Worm (Caenorhabditis elegans): Measurements from ENCODE around the gene F20B6.10.

The F20B6.10 gene

DNA sequence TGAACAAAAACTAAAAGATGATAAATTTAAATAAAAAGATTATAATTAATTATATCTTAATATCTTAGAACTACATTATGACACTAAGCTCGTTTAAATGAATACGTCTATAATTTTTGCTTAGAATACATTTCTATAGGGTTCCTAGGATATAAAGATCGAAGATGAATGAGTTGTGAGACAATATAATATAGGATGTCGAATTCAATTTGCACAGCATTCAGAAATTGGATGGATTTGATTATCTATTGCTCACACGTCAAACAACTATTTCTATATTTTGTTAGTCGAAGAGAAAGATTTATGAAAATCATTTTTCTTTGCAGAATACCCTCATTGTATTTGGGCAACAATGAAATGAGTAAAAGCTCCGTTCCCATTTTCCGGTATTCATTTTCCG, 22.0 kb upstream of the F20B6.10 start:
- TF ChIP-seq unc-86 (tag; optimal IDR thresholded peaks at IDR 0.05) (no peak), nhr-232 (tag; optimal IDR thresholded peaks at IDR 0.05) (no peak), K02D7.2 (tag; optimal IDR thresholded peaks at IDR 0.05) (no peak), ceh-34 (tag; optimal IDR thresholded peaks at IDR 0.05) (no peak), ztf-16 (tag; optimal IDR thresholded peaks at IDR 0.05) (no peak), unc-42 (tag; optimal IDR thresholded peaks at IDR 0.05) (peak; percentile 59), Y22D7AL.16 (tag; optimal IDR thresholded peaks at IDR 0.05) (no peak), fkh-10 (GFP tag; optimal IDR thresholded peaks at IDR 0.05) (no peak), ceh-19 (GFP tag; optimal IDR thresholded peaks at IDR 0.05) (no peak)

DNA sequence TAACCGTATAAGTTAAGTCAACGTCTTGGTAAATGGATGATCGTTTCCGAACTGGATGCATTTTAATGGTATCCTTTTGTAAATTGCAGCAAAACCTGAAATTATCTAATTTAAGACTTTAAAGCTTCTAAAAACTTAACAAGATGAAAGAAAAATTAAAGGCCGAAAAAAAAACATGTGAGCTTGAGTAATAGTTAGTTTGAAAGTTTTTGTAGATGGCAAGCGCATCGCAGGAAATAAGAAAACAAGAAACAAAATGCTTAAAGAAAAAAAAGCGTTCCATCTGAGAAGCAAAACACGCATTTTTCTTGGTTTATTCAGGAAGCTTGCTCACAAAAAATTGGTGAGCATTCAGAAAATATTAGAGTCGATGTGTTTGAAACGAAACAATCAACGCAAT, 18.8 kb upstream of the F20B6.10 start, which contains the start of gene rab-37:
rab-37 (minus strand) TSS at position 101 of the 400 bp plus-strand sequence.
- TF ChIP-seq madf-2 (tag; optimal IDR thresholded peaks at IDR 0.05) (no peak), ttx-3 (tag; optimal IDR thresholded peaks at IDR 0.05) (no peak), che-1 (tag; optimal IDR thresholded peaks at IDR 0.05) (no peak), fkh-10 (GFP tag; optimal IDR thresholded peaks at IDR 0.05) (no peak), lin-11 (tag; optimal IDR thresholded peaks at IDR 0.05) (no peak), nfya-1 (tag; optimal IDR thresholded peaks at IDR 0.05) (no peak), lim-6 (tag; optimal IDR thresholded peaks at IDR 0.05) (no peak), K02D7.2 (tag; optimal IDR thresholded peaks at IDR 0.05) (no peak), pha-2 (tag; optimal IDR thresholded peaks at IDR 0.05) (no peak), pqm-1 (tag; optimal IDR thresholded peaks at IDR 0.05) (no peak), tbx-2 (tag; optimal IDR thresholded peaks at IDR 0.05) (no peak), pag-3 (tag; optimal IDR thresholded peaks at IDR 0.05; ENCODE audit: borderline replicate concordance) (no peak), npax-4 (tag; optimal IDR thresholded peaks at IDR 0.05) (no peak), K09A11.1 (tag; optimal IDR thresholded peaks at IDR 0.05; ENCODE audit: insufficient read depth) (no peak), sox-4 (tag; optimal IDR thresholded peaks at IDR 0.05) (no peak), unc-55 (GFP tag; optimal IDR thresholded peaks at IDR 0.05) (no peak), syd-9 (tag; optimal IDR thresholded peaks at IDR 0.05) (no peak), mec-3 (tag; optimal IDR thresholded peaks at IDR 0.05; ENCODE audit: borderline replicate concordance) (no peak), ahr-1 (tag; optimal IDR thresholded peaks at IDR 0.05) (no peak)

DNA sequence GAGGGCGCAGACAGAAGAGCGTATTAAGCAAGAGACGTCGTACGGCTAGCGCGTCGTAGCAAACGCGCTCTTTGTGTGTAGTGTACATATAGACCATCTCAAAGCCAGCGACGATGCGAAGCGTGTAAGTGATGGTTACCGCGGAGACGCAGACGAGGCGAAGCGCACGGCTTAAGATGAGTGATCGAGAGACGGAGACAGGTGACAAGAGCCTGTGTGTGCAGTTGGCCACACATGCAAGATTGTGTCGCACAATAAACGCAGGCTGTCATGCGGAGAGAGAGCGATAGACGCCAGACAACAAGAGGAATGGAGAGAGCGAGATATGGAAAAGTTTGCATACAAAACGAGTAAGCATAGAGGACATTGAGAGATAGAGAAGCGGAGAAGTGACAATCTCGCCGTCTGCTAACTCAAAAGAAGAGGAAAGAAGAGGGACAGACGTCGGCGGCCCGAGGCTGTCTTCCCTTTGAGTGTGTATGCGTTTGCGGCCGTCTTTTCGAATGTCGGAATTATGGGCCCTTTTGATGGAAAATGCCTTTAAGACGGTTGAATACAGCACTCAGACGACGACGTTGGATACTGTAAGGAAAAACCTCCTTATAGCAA, 5.9 kb upstream of the F20B6.10 start:
- TF ChIP-seq K09A11.1 (tag; optimal IDR thresholded peaks at IDR 0.05; ENCODE audit: insufficient read depth): no peak
- peak; percentile 68 for TF ChIP-seq ceh-34 (tag; optimal IDR thresholded peaks at IDR 0.05)
- TF ChIP-seq ama-1 (optimal IDR thresholded peaks at IDR 0.05): peak; percentile 83
- TF ChIP-seq pros-1 (tag; optimal IDR thresholded peaks at IDR 0.05): peak; percentile 71
- TF ChIP-seq ceh-2 (tag; optimal IDR thresholded peaks at IDR 0.05): peak; percentile 44
- TF ChIP-seq eyg-1 (tag; optimal IDR thresholded peaks at IDR 0.05): peak; percentile 89
- no peak for TF ChIP-seq syd-9 (tag; optimal IDR thresholded peaks at IDR 0.05)
- peak; percentile 32 for TF ChIP-seq dve-1 (tag; optimal IDR thresholded peaks at IDR 0.05)
- TF ChIP-seq tbx-2 (tag; optimal IDR thresholded peaks at IDR 0.05): peak; percentile 4
- TF ChIP-seq ceh-14 (tag; optimal IDR thresholded peaks at IDR 0.05): peak; percentile 50
- peak; percentile 25 for TF ChIP-seq unc-42 (tag; optimal IDR thresholded peaks at IDR 0.05)
- TF ChIP-seq ceh-9 (tag; optimal IDR thresholded peaks at IDR 0.05): no peak
- peak; percentile 76 for TF ChIP-seq unc-55 (GFP tag; optimal IDR thresholded peaks at IDR 0.05)
- TF ChIP-seq pax-1 (tag; optimal IDR thresholded peaks at IDR 0.05): peak; percentile 89
- no peak for TF ChIP-seq fax-1 (tag; optimal IDR thresholded peaks at IDR 0.05)
- TF ChIP-seq ref-2 (tag; optimal IDR thresholded peaks at IDR 0.05): peak; percentile 44
- no peak for TF ChIP-seq tbx-7 (tag; optimal IDR thresholded peaks at IDR 0.05)
- TF ChIP-seq nfya-1 (tag; optimal IDR thresholded peaks at IDR 0.05): peak; percentile 35
- TF ChIP-seq unc-86 (tag; optimal IDR thresholded peaks at IDR 0.05): no peak
- peak; percentile 14 for TF ChIP-seq ets-4 (tag; optimal IDR thresholded peaks at IDR 0.05)
- no peak for TF ChIP-seq che-1 (tag; optimal IDR thresholded peaks at IDR 0.05)
- TF ChIP-seq npax-4 (tag; optimal IDR thresholded peaks at IDR 0.05): no peak
- no peak for TF ChIP-seq lim-6 (tag; optimal IDR thresholded peaks at IDR 0.05)
- peak; percentile 54 for TF ChIP-seq F13H6.1 (tag; optimal IDR thresholded peaks at IDR 0.05)
- TF ChIP-seq sdc-2 (tag; optimal IDR thresholded peaks at IDR 0.05): peak; percentile 71
- TF ChIP-seq ceh-31 (tag; optimal IDR thresholded peaks at IDR 0.05): peak; percentile 71
- peak; percentile 3 for TF ChIP-seq madf-2 (tag; optimal IDR thresholded peaks at IDR 0.05)
- TF ChIP-seq nhr-232 (tag; optimal IDR thresholded peaks at IDR 0.05): no peak
- TF ChIP-seq ceh-18 (tag; optimal IDR thresholded peaks at IDR 0.05): peak; percentile 50
- TF ChIP-seq gmeb-2 (tag; optimal IDR thresholded peaks at IDR 0.05): no peak
